Fruit fly (Drosophila melanogaster): Measurements from ENCODE around the gene CG34051.

CG34051 gene

dm6 chr2L:19930102-19930501 is 30.7 kb downstream of the CG34051 start:
- TF ChIP-seq Hr78 (GFP tag; optimal IDR thresholded peaks at IDR 0.05) (no peak), Lhr (GFP tag; optimal IDR thresholded peaks at IDR 0.05) (no peak), ci (GFP tag; IDR thresholded peaks at IDR 0.05) (peak; percentile 56; the same call in 1 of the 3 replicates), Dref (GFP tag; IDR thresholded peaks at IDR 0.05) (no peak), lab (GFP tag; optimal IDR thresholded peaks at IDR 0.05) (peak; percentile 83), pan (optimal IDR thresholded peaks at IDR 0.05) (no peak), pan (GFP tag; optimal IDR thresholded peaks at IDR 0.05 in 1 of 2, IDR thresholded peaks at IDR 0.05 in 1 of 2) (peak in 1 of 2 experiments; percentile 48), btn (GFP tag; optimal IDR thresholded peaks at IDR 0.05) (no peak), Ada2b (GFP tag; IDR thresholded peaks at IDR 0.05) (peak; percentile 35; the same call in 1 of the 2 replicates), Eip74EF (GFP tag; optimal IDR thresholded peaks at IDR 0.05) (peak in 1 of 2 experiments; percentile 4), CG6765 (GFP tag; optimal IDR thresholded peaks at IDR 0.05) (peak; percentile 7), cwo (GFP tag; optimal IDR thresholded peaks at IDR 0.05) (peak; percentile 50), fd96Cb (tag; optimal IDR thresholded peaks at IDR 0.05) (peak; percentile 35), CG10209 (GFP tag; optimal IDR thresholded peaks at IDR 0.05) (peak; percentile 39), MESR4 (GFP tag; optimal IDR thresholded peaks at IDR 0.05) (no peak), CG12659 (GFP tag; optimal IDR thresholded peaks at IDR 0.05) (peak; percentile 29), vvl (GFP tag; IDR thresholded peaks at IDR 0.05) (peak; percentile 59), CG15269 (tag; optimal IDR thresholded peaks at IDR 0.05) (peak; percentile 58), CG14965 (GFP tag; optimal IDR thresholded peaks at IDR 0.05; ENCODE audit: borderline replicate concordance) (no peak), Hr39 (optimal IDR thresholded peaks at IDR 0.05) (no peak), CG11696 (GFP tag; IDR thresholded peaks at IDR 0.05) (no peak), vnd (GFP tag; IDR thresholded peaks at IDR 0.05; ENCODE audit: partially characterized antibody) (no peak), CG1233 (GFP tag; optimal IDR thresholded peaks at IDR 0.05) (peak; percentile 24), wdn (GFP tag; IDR thresholded peaks at IDR 0.05) (peak; percentile 4; the same call in 1 of the 2 replicates), E2f1 (GFP tag; IDR thresholded peaks at IDR 0.05) (0 out of 2 replicates have a peak, but pooled peaks have one; percentile 30), fd3F (GFP tag; optimal IDR thresholded peaks at IDR 0.05) (peak; percentile 34), salm (tag; optimal IDR thresholded peaks at IDR 0.05) (no peak), hkb (optimal IDR thresholded peaks at IDR 0.05) (no peak), hkb (GFP tag; IDR thresholded peaks at IDR 0.05) (peak; percentile 71), CG32767 (GFP tag; IDR thresholded peaks at IDR 0.05) (no peak), CG15514 (GFP tag; optimal IDR thresholded peaks at IDR 0.05) (peak; percentile 21), CG17385 (GFP tag; optimal IDR thresholded peaks at IDR 0.05) (peak; percentile 36), tgo (GFP tag; IDR thresholded peaks at IDR 0.05) (peak; percentile 26; the same call in 1 of the 3 replicates), CG12391 (tag; optimal IDR thresholded peaks at IDR 0.05) (peak; percentile 53), CG17568 (GFP tag; optimal IDR thresholded peaks at IDR 0.05) (peak; percentile 22), Meics (GFP tag; optimal IDR thresholded peaks at IDR 0.05) (peak; percentile 57), Mrtf (GFP tag; IDR thresholded peaks at IDR 0.05) (no peak), CG7963 (GFP tag; IDR thresholded peaks at IDR 0.05; ENCODE audit: partially characterized antibody) (no peak), CG18764 (GFP tag; optimal IDR thresholded peaks at IDR 0.05) (peak; percentile 7), Hey (tag; optimal IDR thresholded peaks at IDR 0.05) (no peak), Atf6 (GFP tag; IDR thresholded peaks at IDR 0.05) (peak; percentile 48; the same call in 1 of the 2 replicates), pros (GFP tag; optimal IDR thresholded peaks at IDR 0.05) (no peak), chn (GFP tag; optimal IDR thresholded peaks at IDR 0.05) (peak; percentile 1), MBD-R2 (GFP tag; IDR thresholded peaks at IDR 0.05) (peak; percentile 13; the same call in 1 of the 2 replicates), dysf (GFP tag; IDR thresholded peaks at IDR 0.05) (peak; percentile 62), CG13424 (tag; optimal IDR thresholded peaks at IDR 0.05) (peak; percentile 57), Sox100B (GFP tag; optimal IDR thresholded peaks at IDR 0.05) (peak; percentile 43), Atf3 (GFP tag; optimal IDR thresholded peaks at IDR 0.05) (no peak), CG9932 (GFP tag; IDR thresholded peaks at IDR 0.05) (peak; percentile 16; the same call in 1 of the 2 replicates), Hr51 (GFP tag; optimal IDR thresholded peaks at IDR 0.05) (peak in 1 of 2 experiments; percentile 69)
